Fruit fly (Drosophila melanogaster) whole organism, adult: ENCODE measurements around the gene CG33259.

ENCODE experiments used
- CG12768 ChIP-seq: fragments of 200-800 bp; sonication (Bioruptor generic); optimal IDR thresholded peaks from 2 replicates; lab custom pipeline; 2017; ENCODE audit warnings: missing biosample characterization, missing genetic modification characterization, mild to moderate bottlenecking, moderate library complexity, missing genetic modification reagents
- CG1620 ChIP-seq: fragments of 200-800 bp; sonication (Bioruptor generic); optimal IDR thresholded peaks from 2 replicates; lab custom pipeline; 2016; ENCODE audit warnings: missing biosample characterization, missing genetic modification characterization
- CG7045 ChIP-seq: fragments of 200-800 bp; sonication (Bioruptor generic); optimal IDR thresholded peaks from 2 replicates; lab custom pipeline; 2017; ENCODE audit warnings: missing biosample characterization, mild to moderate bottlenecking, missing genetic modification characterization
- CG7101 ChIP-seq: fragments of 200-800 bp; sonication (Bioruptor generic); optimal IDR thresholded peaks from 2 replicates; lab custom pipeline; 2018; ENCODE audit warnings: missing biosample characterization, mild to moderate bottlenecking, missing genetic modification characterization, moderate library complexity
- Clk ChIP-seq: fragments of 200-800 bp; sonication (Bioruptor generic); optimal IDR thresholded peaks from 2 replicates; lab custom pipeline; 2017; ENCODE audit warnings: missing biosample characterization, missing genetic modification characterization
- Mnt ChIP-seq: fragments of 200-800 bp; sonication (Bioruptor generic); optimal IDR thresholded peaks from 2 replicates; lab custom pipeline; 2016; ENCODE audit warnings: missing biosample characterization, mild to moderate bottlenecking, missing genetic modification characterization
- cic ChIP-seq: fragments of 200-800 bp; sonication (Bioruptor generic); optimal IDR thresholded peaks from 2 replicates; lab custom pipeline; 2017; ENCODE audit warnings: missing biosample characterization, mild to moderate bottlenecking, missing genetic modification characterization, moderate library complexity
- cnc ChIP-seq, 2 experiments: fragments of >200 bp; optimal IDR thresholded peaks; 2 replicates each; lab custom pipeline; 2017
- kay ChIP-seq: fragments of 200-800 bp; sonication (Bioruptor generic); peaks from one replicate; lab custom pipeline; 2016; ENCODE audit warnings: missing biosample characterization, missing genetic modification characterization, borderline replicate concordance
- toe ChIP-seq: fragments of 200-800 bp; sonication (Bioruptor generic); optimal IDR thresholded peaks from 2 replicates; lab custom pipeline; 2016; ENCODE audit warnings: missing biosample characterization, missing genetic modification characterization

Gene CG33259

DNA sequence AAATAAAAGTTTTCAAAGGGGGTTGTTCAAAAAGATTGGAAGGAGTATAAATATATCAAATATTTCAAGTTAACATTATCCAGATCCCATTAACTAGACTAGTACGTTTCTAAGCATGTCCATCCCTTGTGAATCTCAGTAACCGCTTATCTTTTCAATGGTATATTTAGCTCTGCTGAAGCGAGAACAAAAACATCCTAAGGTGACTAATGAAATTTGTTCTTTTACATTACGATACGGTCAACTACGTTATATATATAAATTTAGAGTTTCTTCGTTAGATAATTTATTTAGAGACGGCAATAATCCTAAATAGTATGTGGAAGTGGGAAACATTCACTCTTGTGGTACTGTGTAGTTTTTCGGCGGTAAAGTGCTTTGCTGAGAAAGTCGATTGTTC, at the start of gene CG33259:
CG33259 (plus strand) TSS at position 301 of the 400 bp plus-strand sequence.
- TF ChIP-seq CG12768 (no peak), kay (GFP tag; lab: Kevin White, UChicago) (peak; percentile 15)

DNA sequence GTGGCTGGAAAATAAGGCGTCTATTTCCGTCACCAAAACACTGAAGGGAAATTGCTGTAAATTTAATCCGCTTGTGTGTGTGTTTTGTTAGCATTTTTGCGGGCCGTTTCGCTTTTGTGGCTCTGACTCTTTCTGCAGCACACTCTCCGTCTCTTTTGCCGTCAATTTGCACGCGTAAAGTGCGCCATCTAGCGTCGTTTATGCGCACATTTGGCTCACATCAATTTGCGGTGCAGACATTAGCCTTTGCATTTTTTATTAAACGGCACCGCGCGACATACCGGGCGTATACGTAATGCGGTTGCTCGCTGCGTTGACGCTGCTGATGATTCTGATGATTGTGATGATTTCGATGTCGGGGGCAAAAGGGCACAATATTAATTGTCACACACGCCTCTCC, 41.3 kb upstream of the CG33259 start:
- no peak for TF ChIP-seq CG12768
- TF ChIP-seq cnc (optimal IDR thresholded peaks at IDR 0.05; lab: Kevin White, UChicago): no peak
- no peak for TF ChIP-seq CG1620 (GFP tag; lab: Kevin White, UChicago)
- TF ChIP-seq Clk (GFP tag; lab: Kevin White, UChicago): no peak
- no peak for TF ChIP-seq Mnt (GFP tag; lab: Kevin White, UChicago)
- TF ChIP-seq CG7045 (GFP tag; lab: Kevin White, UChicago): no peak
- TF ChIP-seq CG7101 (tag; lab: Kevin White, UChicago): no peak
- no peak for TF ChIP-seq toe
- TF ChIP-seq cic (GFP tag; lab: Kevin White, UChicago): no peak
